Worm (Caenorhabditis elegans): ENCODE data around the gene chpf-1.

DNA sequence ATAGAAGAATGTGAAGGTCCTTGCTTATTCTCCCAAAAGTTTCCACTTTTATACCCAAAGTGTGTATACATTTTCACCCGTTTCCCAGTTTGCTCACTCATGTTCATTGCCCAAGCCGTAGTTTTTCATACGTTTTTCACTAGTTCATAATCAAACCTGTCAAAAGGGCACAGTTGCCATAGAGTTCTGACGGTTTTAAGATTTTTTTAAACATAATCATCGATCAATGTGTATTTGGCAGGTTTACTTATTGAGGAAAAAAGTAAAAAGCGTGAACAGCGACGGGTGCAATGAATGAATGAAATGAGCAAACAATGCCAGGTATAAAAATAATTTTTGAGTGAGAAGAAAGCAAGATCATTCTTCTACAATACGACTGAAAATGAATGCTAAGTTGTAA is 18.0 kb upstream of the chpf-1 start, which contains the start of the genes fipr-5 and fipr-9:
- TF ChIP-seq ceh-36 (tag; optimal IDR thresholded peaks at IDR 0.05) (no peak), hmg-4 (GFP tag; optimal IDR thresholded peaks at IDR 0.05) (no peak), ama-1 (optimal IDR thresholded peaks at IDR 0.05) (no peak), B0310.2 (tag; optimal IDR thresholded peaks at IDR 0.05) (no peak)

Data from whole organism, early embryonic.